Worm (Caenorhabditis elegans): ENCODE data around the gene T05A1.5.
"Not testable (repeated sequence)": the region's sequence is repeated elsewhere in the genome, so short reads cannot be mapped to it uniquely, and the experiment has no call there.

DNA sequence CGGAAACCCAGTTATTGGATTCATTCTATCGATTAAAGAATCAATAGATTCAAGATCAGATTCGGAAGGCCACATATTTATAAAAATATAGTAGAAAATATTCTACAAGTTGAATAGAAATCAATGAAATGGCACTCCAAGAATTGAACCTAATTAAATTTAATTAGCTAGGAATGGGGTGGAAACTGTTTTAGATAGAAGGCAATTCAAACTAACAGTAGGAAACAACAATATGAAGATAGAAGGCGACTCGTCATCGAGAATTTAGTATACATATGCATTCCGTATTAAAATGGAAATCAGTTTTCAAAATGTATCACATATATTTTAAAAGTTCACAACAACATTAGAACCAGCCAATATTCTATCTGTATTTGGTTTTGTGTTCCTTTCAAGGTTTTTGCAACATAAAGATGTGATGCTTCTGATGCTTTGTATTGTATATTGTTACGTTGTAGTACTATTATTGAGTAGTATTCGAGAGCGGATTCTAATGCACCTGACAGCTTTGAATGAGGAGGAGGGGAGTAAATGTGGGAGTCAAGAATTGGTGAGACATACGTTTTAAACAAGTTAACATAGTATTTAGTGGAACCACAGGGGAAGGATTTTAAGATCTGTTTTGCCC is 49.8 kb downstream of the T05A1.5 start, which contains the start of the genes F27C8.3 and F27C8.2:
- not testable (repeated sequence) for TF ChIP-seq zim-3 (tag; optimal IDR thresholded peaks at IDR 0.05); Y67H2A.10 (GFP tag; conservative IDR thresholded peaks at IDR 0.05); tbx-9 (tag; optimal IDR thresholded peaks at IDR 0.05; ENCODE audit: borderline replicate concordance); ztf-6 (GFP tag; IDR thresholded peaks at IDR 0.05); madf-8 (GFP tag; conservative IDR thresholded peaks at IDR 0.05); rec-8 (tag; optimal IDR thresholded peaks at IDR 0.05); nfyb-1 (GFP tag; IDR thresholded peaks at IDR 0.05); B0261.1 (tag; optimal IDR thresholded peaks at IDR 0.05); ama-1 (optimal IDR thresholded peaks at IDR 0.05); ama-1 (GFP tag; optimal IDR thresholded peaks at IDR 0.05)
